Worm (Caenorhabditis elegans): ENCODE data around the gene F44E2.6.

Gene F44E2.6

DNA sequence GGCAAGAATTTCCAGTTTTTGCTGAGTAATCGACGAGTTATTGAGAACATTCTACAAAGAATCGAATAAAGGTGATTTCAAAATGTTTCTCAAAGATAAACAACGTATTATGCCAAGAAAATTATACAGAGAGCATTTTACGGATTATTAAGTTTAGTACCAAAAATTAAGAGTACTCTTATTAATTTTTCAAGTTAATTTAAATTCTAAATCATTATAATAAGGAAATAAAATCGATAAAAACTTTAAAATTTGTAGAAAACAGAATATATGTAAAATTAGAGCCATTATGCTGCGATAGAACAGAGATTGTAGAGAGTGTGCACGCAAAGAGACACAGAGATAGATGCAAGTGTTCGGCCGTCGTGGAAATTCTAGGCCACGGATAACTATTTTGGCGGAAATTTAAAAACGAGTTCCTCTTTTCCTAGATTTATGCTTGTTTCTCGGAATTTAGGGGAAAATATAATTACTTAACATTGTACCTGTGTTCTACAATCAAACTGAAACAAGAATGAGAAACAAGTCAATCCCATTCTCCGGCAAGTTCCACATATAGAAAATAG is 5.6 kb upstream of the F44E2.6 start, which contains the start of gene F44E2.9 (continued):
- no peak for TF ChIP-seq php-3 (GFP tag; IDR thresholded peaks at IDR 0.05)
- TF ChIP-seq dmd-8 (GFP tag; IDR thresholded peaks at IDR 0.05), result no peak
- TF ChIP-seq Y48G9A.11 (GFP tag; IDR thresholded peaks at IDR 0.05), result no peak
- peak; percentile 65 for TF ChIP-seq hmg-1.1 (GFP tag; IDR thresholded peaks at IDR 0.05)
- TF ChIP-seq madf-5 (GFP tag; IDR thresholded peaks at IDR 0.05), result no peak
- no peak for TF ChIP-seq lim-7 (GFP tag; IDR thresholded peaks at IDR 0.05)
- TF ChIP-seq zip-2 (tag; optimal IDR thresholded peaks at IDR 0.05), result no peak
- no peak for TF ChIP-seq fkh-10 (GFP tag; optimal IDR thresholded peaks at IDR 0.05)
- TF ChIP-seq attf-4 (tag; optimal IDR thresholded peaks at IDR 0.05), result no peak
- no peak for TF ChIP-seq ceh-62 (tag; optimal IDR thresholded peaks at IDR 0.05)
- TF ChIP-seq R02D3.7 (tag; optimal IDR thresholded peaks at IDR 0.05), result no peak
- TF ChIP-seq egl-43 (GFP tag; IDR thresholded peaks at IDR 0.05), result no peak
- no peak for TF ChIP-seq T26A8.4 (GFP tag; IDR thresholded peaks at IDR 0.05)
- TF ChIP-seq nhr-41 (GFP tag; IDR thresholded peaks at IDR 0.05), result no peak
- TF ChIP-seq lin-39 (tag; optimal IDR thresholded peaks at IDR 0.05), result no peak
- peak; percentile 20 for TF ChIP-seq F49E8.2 (tag; optimal IDR thresholded peaks at IDR 0.05; ENCODE audit: borderline replicate concordance)
- TF ChIP-seq set-16 (GFP tag; IDR thresholded peaks at IDR 0.05), result no peak
- TF ChIP-seq hlh-11 (tag; optimal IDR thresholded peaks at IDR 0.05), result peak; percentile 28
- TF ChIP-seq nhr-48 (tag; optimal IDR thresholded peaks at IDR 0.05), result no peak

DNA sequence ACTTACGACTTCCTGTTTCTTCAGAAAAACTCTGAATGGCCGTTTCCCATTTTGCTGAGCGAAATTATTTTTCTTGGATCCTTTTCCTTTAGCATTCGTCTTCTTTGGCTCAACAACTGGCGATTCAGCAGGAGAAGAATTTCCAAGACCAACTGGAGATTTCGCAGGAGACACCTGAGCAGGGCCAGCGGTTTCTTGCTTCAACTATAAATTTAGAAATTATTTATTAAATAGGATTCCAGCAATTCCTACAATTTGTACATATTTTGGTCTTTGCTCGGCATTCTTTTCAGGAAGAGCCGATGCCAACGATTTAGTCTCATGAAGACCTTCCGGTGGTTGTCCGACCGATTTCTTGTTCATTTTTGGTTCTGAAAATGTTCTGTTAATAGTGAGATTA is 4.5 kb upstream of the F44E2.6 start, which contains the start of gene F44E2.8:
Gene F44E2.8, minus strand, starts transcription at position 371 of the 400 bp plus-strand sequence.
- no peak for TF ChIP-seq nhr-28 (tag; optimal IDR thresholded peaks at IDR 0.05)
- TF ChIP-seq daf-16 (GFP tag; optimal IDR thresholded peaks at IDR 0.05), result no peak
- peak; percentile 8 for TF ChIP-seq daf-16 (tag; optimal IDR thresholded peaks at IDR 0.05)
- TF ChIP-seq lin-38 (GFP tag; IDR thresholded peaks at IDR 0.05), result peak; percentile 52
- 0 out of 2 replicates have a peak, but pooled peaks have one; percentile 29 for TF ChIP-seq T26A8.4 (GFP tag; IDR thresholded peaks at IDR 0.05)
- TF ChIP-seq unc-62 (GFP tag; optimal IDR thresholded peaks at IDR 0.05 in 1 of 2), result peak in 1 of 2 experiments; percentile 23
- no peak for TF ChIP-seq unc-62 (tag; optimal IDR thresholded peaks at IDR 0.05)

DNA sequence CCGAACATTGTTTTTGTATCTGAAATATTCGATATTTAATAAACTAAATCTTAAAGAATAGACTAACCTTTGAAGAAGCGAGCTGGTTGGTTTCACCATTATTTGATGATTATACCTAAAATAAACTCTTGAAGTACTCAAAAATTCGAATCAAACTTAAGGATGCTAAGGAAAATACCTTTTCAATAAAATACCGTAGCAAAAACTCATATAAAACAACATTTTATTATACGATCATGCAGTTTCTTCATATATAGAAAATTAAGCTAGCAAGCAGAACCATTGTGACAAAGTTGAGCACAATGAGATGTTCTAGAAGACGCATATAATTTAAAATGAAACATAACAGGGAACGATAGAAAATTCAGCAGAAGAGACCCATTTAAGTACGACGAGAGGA is 3.4 kb upstream of the F44E2.6 start, which contains the start of gene F44E2.7:
Gene F44E2.7, minus strand, starts transcription at position 101 of the 400 bp plus-strand sequence.
- no peak for TF ChIP-seq mxl-3 (GFP tag; optimal IDR thresholded peaks at IDR 0.05)
- TF ChIP-seq nhr-11 (tag; optimal IDR thresholded peaks at IDR 0.05), result no peak
- TF ChIP-seq vab-7 (GFP tag; IDR thresholded peaks at IDR 0.05), result no peak
- no peak for TF ChIP-seq nhr-111 (GFP tag; optimal IDR thresholded peaks at IDR 0.05)
- TF ChIP-seq nhr-41 (GFP tag; IDR thresholded peaks at IDR 0.05), result no peak
- TF ChIP-seq spr-1 (tag; optimal IDR thresholded peaks at IDR 0.05), result no peak
- TF ChIP-seq nhr-102 (tag; optimal IDR thresholded peaks at IDR 0.05), result no peak
- TF ChIP-seq lir-3 (tag; optimal IDR thresholded peaks at IDR 0.05), result no peak
- no peak for TF ChIP-seq D1046.2 (GFP tag; IDR thresholded peaks at IDR 0.05)
- no peak for TF ChIP-seq pha-4 (GFP tag; IDR thresholded peaks at IDR 0.05)
- TF ChIP-seq pha-4 (tag; optimal IDR thresholded peaks at IDR 0.05), result no peak
- TF ChIP-seq dpl-1 (GFP tag; optimal IDR thresholded peaks at IDR 0.05), result no peak
- TF ChIP-seq mep-1 (tag; optimal IDR thresholded peaks at IDR 0.05), result no peak
- no peak for TF ChIP-seq hmg-1.1 (GFP tag; IDR thresholded peaks at IDR 0.05)
- TF ChIP-seq aha-1 (tag), result no peak
- TF ChIP-seq zip-2 (tag; optimal IDR thresholded peaks at IDR 0.05), result no peak
- TF ChIP-seq nhr-10 (tag; optimal IDR thresholded peaks at IDR 0.05), result no peak
- no peak for TF ChIP-seq R02D3.7 (tag; optimal IDR thresholded peaks at IDR 0.05)
- no peak for TF ChIP-seq F26F4.8 (GFP tag; conservative IDR thresholded peaks at IDR 0.05)
- TF ChIP-seq egl-43 (GFP tag; IDR thresholded peaks at IDR 0.05), result no peak
- TF ChIP-seq gei-8 (GFP tag; optimal IDR thresholded peaks at IDR 0.05), result no peak

Data from whole organism, L4 larva.